Worm (Caenorhabditis elegans) whole organism, late embryonic: Measurements from ENCODE around the gene abi-1.

Experiments
- F13H6.1 ChIP-seq: sonication (generic microtip); optimal IDR thresholded peaks from 2 replicates; lab custom pipeline; 2016; ENCODE audit warnings: missing genetic modification characterization, missing compliant biosample characterization
- K09A11.1 ChIP-seq: sonication (generic microtip); optimal IDR thresholded peaks from 2 replicates; lab custom pipeline; 2017; ENCODE audit warnings: antibody characterized with exemption, mild to moderate bottlenecking, missing genetic modification characterization, missing compliant biosample characterization; ENCODE audit not compliant: insufficient read depth
- Y22D7AL.16 ChIP-seq: sonication (generic microtip); optimal IDR thresholded peaks from 2 replicates; lab custom pipeline; 2016; ENCODE audit warnings: missing genetic modification characterization, missing compliant biosample characterization
- ama-1 ChIP-seq: fragments of 150-350 bp; optimal IDR thresholded peaks from 2 replicates; lab custom pipeline; 2014
- ceh-14 ChIP-seq: sonication (generic microtip); optimal IDR thresholded peaks from 2 replicates; lab custom pipeline; 2016; ENCODE audit warnings: missing genotype, missing genetic modification characterization, missing compliant biosample characterization
- ceh-18 ChIP-seq: sonication (generic microtip); optimal IDR thresholded peaks from 2 replicates; lab custom pipeline; 2016; ENCODE audit warnings: missing genetic modification characterization, missing compliant biosample characterization
- ceh-19 ChIP-seq: fragments of 200-800 bp; sonication (Bioruptor generic); optimal IDR thresholded peaks from 2 replicates; lab custom pipeline; 2018; ENCODE audit warnings: mild to moderate bottlenecking, missing genetic modification characterization, missing compliant biosample characterization
- ceh-2 ChIP-seq: sonication (generic microtip); optimal IDR thresholded peaks from 2 replicates; lab custom pipeline; 2016; ENCODE audit warnings: missing genotype, missing genetic modification characterization, missing compliant biosample characterization
- ceh-24 ChIP-seq: sonication (generic microtip); optimal IDR thresholded peaks from 2 replicates; lab custom pipeline; 2016; ENCODE audit warnings: mild to moderate bottlenecking, missing genetic modification characterization, missing compliant biosample characterization
- ceh-30 ChIP-seq: fragments of 150-350 bp; optimal IDR thresholded peaks from 2 replicates; lab custom pipeline; 2014; ENCODE audit warnings: missing biosample characterization, missing genetic modification characterization
- ceh-31 ChIP-seq: sonication (generic microtip); optimal IDR thresholded peaks from 2 replicates; lab custom pipeline; 2016; ENCODE audit warnings: missing genetic modification characterization, missing compliant biosample characterization
- ceh-34 ChIP-seq: sonication (generic microtip); optimal IDR thresholded peaks from 2 replicates; lab custom pipeline; 2016; ENCODE audit warnings: mild to moderate bottlenecking, missing genetic modification characterization, missing compliant biosample characterization
- ceh-9 ChIP-seq: sonication (generic microtip); optimal IDR thresholded peaks from 2 replicates; lab custom pipeline; 2016; ENCODE audit warnings: mild to moderate bottlenecking, missing genetic modification characterization, inconsistent platforms, missing compliant biosample characterization
- che-1 ChIP-seq: sonication (generic microtip); optimal IDR thresholded peaks from 2 replicates; lab custom pipeline; 2016; ENCODE audit warnings: mild to moderate bottlenecking, missing genetic modification characterization, missing compliant biosample characterization
- elt-2 ChIP-seq: sonication (generic microtip); optimal IDR thresholded peaks from 2 replicates; lab custom pipeline; 2016; ENCODE audit warnings: missing genetic modification reagents, missing genetic modification characterization, missing compliant biosample characterization
- ets-4 ChIP-seq: sonication (generic microtip); optimal IDR thresholded peaks from 2 replicates; lab custom pipeline; 2016; ENCODE audit warnings: missing genetic modification characterization, missing compliant biosample characterization
- gmeb-2 ChIP-seq: sonication (generic microtip); optimal IDR thresholded peaks from 2 replicates; lab custom pipeline; 2016; ENCODE audit warnings: missing genetic modification characterization, inconsistent platforms, missing compliant biosample characterization
- hlh-13 ChIP-seq: fragments of 200-800 bp; sonication (Bioruptor generic); optimal IDR thresholded peaks from 2 replicates; lab custom pipeline; 2018; ENCODE audit warnings: mild to moderate bottlenecking, missing genetic modification characterization, missing compliant biosample characterization
- hlh-15 ChIP-seq: sonication (generic microtip); optimal IDR thresholded peaks from 2 replicates; lab custom pipeline; 2016; ENCODE audit warnings: missing genetic modification characterization, missing compliant biosample characterization
- lim-6 ChIP-seq: sonication (generic microtip); optimal IDR thresholded peaks from 2 replicates; lab custom pipeline; 2016; ENCODE audit warnings: missing genetic modification characterization, missing compliant biosample characterization
- lin-11 ChIP-seq: fragments of 200-800 bp; sonication (Bioruptor generic); optimal IDR thresholded peaks from 2 replicates; lab custom pipeline; 2018; ENCODE audit warnings: mild to moderate bottlenecking, missing genetic modification characterization, missing compliant biosample characterization
- madf-2 ChIP-seq: sonication (generic microtip); optimal IDR thresholded peaks from 2 replicates; lab custom pipeline; 2017; ENCODE audit warnings: missing genetic modification characterization, missing compliant biosample characterization
- mec-3 ChIP-seq: sonication (generic microtip); optimal IDR thresholded peaks from 2 replicates; lab custom pipeline; 2016; ENCODE audit warnings: borderline replicate concordance, missing genetic modification characterization, missing compliant biosample characterization
- nfya-1 ChIP-seq: sonication (generic microtip); optimal IDR thresholded peaks from 2 replicates; lab custom pipeline; 2017; ENCODE audit warnings: missing genetic modification characterization, mild to moderate bottlenecking, missing compliant biosample characterization, antibody characterized with exemption, moderate library complexity
- nhr-11 ChIP-seq: fragments of 150-350 bp; optimal IDR thresholded peaks from 2 replicates; lab custom pipeline; 2014; ENCODE audit warnings: missing biosample characterization, missing genetic modification characterization
- nhr-232 ChIP-seq: sonication (generic microtip); optimal IDR thresholded peaks from 2 replicates; lab custom pipeline; 2016; ENCODE audit warnings: missing genetic modification characterization, missing compliant biosample characterization
- odd-2 ChIP-seq: sonication (generic microtip); optimal IDR thresholded peaks from 2 replicates; lab custom pipeline; 2017; ENCODE audit warnings: antibody characterized with exemption, mild to moderate bottlenecking, missing genetic modification characterization, missing compliant biosample characterization
- pax-1 ChIP-seq: fragments of 150-350 bp; optimal IDR thresholded peaks from 2 replicates; lab custom pipeline; 2014; ENCODE audit warnings: missing biosample characterization, missing genetic modification characterization
- pha-2 ChIP-seq: sonication (generic microtip); optimal IDR thresholded peaks from 2 replicates; lab custom pipeline; 2017; ENCODE audit warnings: mild to moderate bottlenecking, missing genetic modification characterization, missing compliant biosample characterization
- pha-4 ChIP-seq: fragments of 150-350 bp; optimal IDR thresholded peaks from 2 replicates; lab custom pipeline; 2018; ENCODE audit warnings: missing biosample characterization, missing genetic modification reagents, missing genetic modification characterization
- ref-2 ChIP-seq: sonication (generic microtip); optimal IDR thresholded peaks from 2 replicates; lab custom pipeline; 2016; ENCODE audit warnings: missing genetic modification characterization, missing compliant biosample characterization
- sox-2 ChIP-seq: fragments of 200-800 bp; sonication (Bioruptor generic); IDR thresholded peaks from 2 replicates; pipeline ENCODE4 v1.3.6; 2022; ENCODE audit warnings: missing genetic modification reagents, missing genetic modification characterization, missing compliant biosample characterization
- sox-4 ChIP-seq: sonication (generic microtip); optimal IDR thresholded peaks from 2 replicates; lab custom pipeline; 2017; ENCODE audit warnings: mild to moderate bottlenecking, missing genetic modification characterization, inconsistent platforms, missing compliant biosample characterization
- syd-9 ChIP-seq: sonication (generic microtip); optimal IDR thresholded peaks from 2 replicates; lab custom pipeline; 2016; ENCODE audit warnings: mild to moderate bottlenecking, missing genetic modification characterization, moderate library complexity, missing compliant biosample characterization
- tbx-2 ChIP-seq: sonication (generic microtip); optimal IDR thresholded peaks from 2 replicates; lab custom pipeline; 2016; ENCODE audit warnings: missing genetic modification characterization, missing compliant biosample characterization
- ttx-3 ChIP-seq: sonication (generic microtip); optimal IDR thresholded peaks from 2 replicates; lab custom pipeline; 2016; ENCODE audit warnings: missing genetic modification reagents, missing genetic modification characterization, missing compliant biosample characterization
- unc-42 ChIP-seq: sonication (generic microtip); optimal IDR thresholded peaks from 2 replicates; lab custom pipeline; 2016; ENCODE audit warnings: missing genotype, missing genetic modification characterization, missing compliant biosample characterization
- unc-55 ChIP-seq: sonication (generic microtip); optimal IDR thresholded peaks from 2 replicates; lab custom pipeline; 2017; ENCODE audit warnings: missing biosample characterization, missing genetic modification reagents, missing genetic modification characterization
- unc-86 ChIP-seq: sonication (generic microtip); optimal IDR thresholded peaks from 2 replicates; lab custom pipeline; 2016; ENCODE audit warnings: missing genetic modification characterization, missing compliant biosample characterization
- zip-5 ChIP-seq: sonication (generic microtip); optimal IDR thresholded peaks from 2 replicates; lab custom pipeline; 2016; ENCODE audit warnings: missing genetic modification characterization, missing compliant biosample characterization
- ztf-16 ChIP-seq: sonication (generic microtip); optimal IDR thresholded peaks from 2 replicates; lab custom pipeline; 2017; ENCODE audit warnings: missing genetic modification characterization, missing compliant biosample characterization

abi-1 gene

ce11 chrIII:5697266-5697665 lies 4.7 kb upstream of the abi-1 start, which contains the start of gene B0336.7:
B0336.7 (minus strand) TSS chrIII:5697366.
- TF ChIP-seq hlh-15 (no peak), syd-9 (no peak), elt-2 (tag; lab: Kevin White, UChicago) (no peak), ceh-31 (no peak), unc-55 (GFP tag; lab: Kevin White, UChicago) (no peak), ceh-9 (tag; lab: Kevin White, UChicago) (no peak), mec-3 (tag; lab: Kevin White, UChicago) (no peak), pax-1 (tag; lab: Kevin White, UChicago) (no peak), hlh-13 (no peak), Y22D7AL.16 (tag; lab: Kevin White, UChicago) (no peak), madf-2 (tag; lab: Kevin White, UChicago) (no peak), nhr-232 (tag; lab: Kevin White, UChicago) (no peak), K09A11.1 (tag; lab: Kevin White, UChicago) (no peak), F13H6.1 (tag; lab: Kevin White, UChicago) (no peak), ref-2 (tag; lab: Kevin White, UChicago) (no peak), ama-1 (lab: Kevin White, UChicago) (no peak)

- TF ChIP-seq sox-2 (GFP tag; lab: Robert Waterston, UW) (no peak), pha-2 (no peak), pha-4 (tag; lab: Kevin White, UChicago) (no peak), unc-42 (tag; lab: Kevin White, UChicago) (no peak), che-1 (tag; lab: Kevin White, UChicago) (no peak), nhr-11 (tag; lab: Kevin White, UChicago) (no peak)
- TF ChIP-seq, all 69 proteins: peak for 0
Measured at ce11 chrIII:5693736-5694135, 1.2 kb upstream of the abi-1 start, which contains the start of gene B0336.13. B0336.13 (plus strand) TSS chrIII:5694036.

- TF ChIP-seq ceh-31 (no peak), F13H6.1 (tag; lab: Kevin White, UChicago) (no peak), ceh-2 (no peak), elt-2 (tag; lab: Kevin White, UChicago) (no peak), sox-4 (no peak), ama-1 (lab: Kevin White, UChicago) (no peak), lim-6 (tag; lab: Kevin White, UChicago) (no peak), ceh-19 (no peak), Y22D7AL.16 (tag; lab: Kevin White, UChicago) (no peak), odd-2 (tag; lab: Kevin White, UChicago) (no peak), zip-5 (tag; lab: Kevin White, UChicago) (no peak), ref-2 (tag; lab: Kevin White, UChicago) (no peak)
Measured at ce11 chrIII:5691826-5692225, 714 bp downstream of the abi-1 start.

- peak; percentile 36 for TF ChIP-seq ets-4 (tag; lab: Kevin White, UChicago)
- peak; percentile 50 for TF ChIP-seq tbx-2 (tag; lab: Kevin White, UChicago)
- no peak for TF ChIP-seq pha-4 (tag; lab: Kevin White, UChicago)
- peak; percentile 25 for TF ChIP-seq ceh-2
- no peak for TF ChIP-seq sox-2 (GFP tag; lab: Robert Waterston, UW)
- peak; percentile 32 for TF ChIP-seq nfya-1 (tag; lab: Kevin White, UChicago)
- TF ChIP-seq ceh-24, result no peak
- peak; percentile 29 for TF ChIP-seq ceh-34 (tag; lab: Kevin White, UChicago)
- peak; percentile 20 for TF ChIP-seq ceh-14 (tag; lab: Kevin White, UChicago)
- peak; percentile 31 for TF ChIP-seq ceh-18 (tag; lab: Kevin White, UChicago)
- peak; percentile 24 for TF ChIP-seq ceh-31
Measured at ce11 chrIII:5688246-5688645, 4.3 kb downstream of the abi-1 start.

ce11 chrIII:5683998-5684397 lies 8.5 kb downstream of the abi-1 start, which contains the start of gene rcan-1:
rcan-1 (minus strand) TSS chrIII:5684098.
- TF ChIP-seq tbx-2 (tag; lab: Kevin White, UChicago) (no peak), ttx-3 (tag; lab: Kevin White, UChicago) (no peak), odd-2 (tag; lab: Kevin White, UChicago) (no peak), ceh-30 (no peak), ceh-19 (no peak), ceh-34 (tag; lab: Kevin White, UChicago) (no peak), gmeb-2 (no peak), syd-9 (no peak), ztf-16 (tag; lab: Kevin White, UChicago) (no peak), lin-11 (no peak), pax-1 (tag; lab: Kevin White, UChicago) (no peak), unc-86 (tag; lab: Kevin White, UChicago) (no peak), ceh-2 (no peak), nhr-11 (tag; lab: Kevin White, UChicago) (no peak), F13H6.1 (tag; lab: Kevin White, UChicago) (no peak)
